Worm (Caenorhabditis elegans) whole organism, L4/young adult: ENCODE data around the gene Y46G5A.29.

ENCODE experiments used
- W03F9.2 ChIP-seq: fragments of 150-350 bp; optimal IDR thresholded peaks from 2 replicates; lab custom pipeline; 2014; ENCODE audit warnings: missing biosample characterization, missing genetic modification characterization
- dao-5 ChIP-seq: sonication (generic microtip); optimal IDR thresholded peaks from 2 replicates; lab custom pipeline; 2016; ENCODE audit warnings: missing genotype, missing genetic modification characterization, moderate library complexity, missing compliant biosample characterization
- him-1 ChIP-seq: sonication (generic microtip); optimal IDR thresholded peaks from 2 replicates; lab custom pipeline; 2016; ENCODE audit warnings: missing genotype, missing genetic modification reagents, missing genetic modification characterization, missing compliant biosample characterization

Y46G5A.29 gene

ce11 chrII:12855900-12856299 is at the start of gene Y46G5A.29:
TSS of gene Y46G5A.29 (plus strand) at chrII:12856200.
- TF ChIP-seq W03F9.2 (tag; lab: Kevin White, UChicago) (no peak), dao-5 (tag; lab: Kevin White, UChicago) (no peak), him-1 (no peak)

- TF ChIP-seq dao-5 (tag; lab: Kevin White, UChicago): no peak
- TF ChIP-seq him-1: no peak
- TF ChIP-seq W03F9.2 (tag; lab: Kevin White, UChicago): no peak
Measured at ce11 chrII:12806602-12807182, 49.3 kb upstream of the Y46G5A.29 start, which contains the start of gene spds-1. TSS of gene spds-1 (plus strand) at chrII:12806899.

ce11 chrII:12808746-12809145 is 47.3 kb upstream of the Y46G5A.29 start:
- no peak for TF ChIP-seq him-1
- no peak for TF ChIP-seq W03F9.2 (tag; lab: Kevin White, UChicago)
- TF ChIP-seq dao-5 (tag; lab: Kevin White, UChicago): no peak

- TF ChIP-seq W03F9.2 (tag; lab: Kevin White, UChicago) (no peak), him-1 (no peak), dao-5 (tag; lab: Kevin White, UChicago) (no peak)
Measured at ce11 chrII:12809725-12810124, 46.3 kb upstream of the Y46G5A.29 start.

ce11 chrII:12810709-12811108 is 45.3 kb upstream of the Y46G5A.29 start, which contains the start of gene Y46G5A.20:
TSS of gene Y46G5A.20 (plus strand) at chrII:12811009.
- TF ChIP-seq dao-5 (tag; lab: Kevin White, UChicago) (no peak), him-1 (no peak), W03F9.2 (tag; lab: Kevin White, UChicago) (no peak)

- TF ChIP-seq dao-5 (tag; lab: Kevin White, UChicago) (no peak), W03F9.2 (tag; lab: Kevin White, UChicago) (no peak), him-1 (no peak)
Measured at ce11 chrII:12813253-12813652, 42.7 kb upstream of the Y46G5A.29 start.

- no peak for TF ChIP-seq W03F9.2 (tag; lab: Kevin White, UChicago)
- no peak for TF ChIP-seq him-1
- TF ChIP-seq dao-5 (tag; lab: Kevin White, UChicago): no peak
Measured at ce11 chrII:12816412-12817146, 39.4 kb upstream of the Y46G5A.29 start, which contains the start of gene acl-7. TSS of gene acl-7 (minus strand) at chrII:12816462.

ce11 chrII:12818488-12818887 is 37.5 kb upstream of the Y46G5A.29 start, which contains the start of gene Y46G5A.22:
TSS of gene Y46G5A.22 (minus strand) at chrII:12818588.
- TF ChIP-seq W03F9.2 (tag; lab: Kevin White, UChicago): no peak
- TF ChIP-seq dao-5 (tag; lab: Kevin White, UChicago): no peak
- no peak for TF ChIP-seq him-1

ce11 chrII:12819979-12820378 is 36.0 kb upstream of the Y46G5A.29 start:
- TF ChIP-seq dao-5 (tag; lab: Kevin White, UChicago): no peak
- TF ChIP-seq W03F9.2 (tag; lab: Kevin White, UChicago): no peak
- no peak for TF ChIP-seq him-1

ce11 chrII:12823437-12823836 is 32.6 kb upstream of the Y46G5A.29 start, which contains the start of gene Y46G5A.36:
TSS of gene Y46G5A.36 (plus strand) at chrII:12823679.
- TF ChIP-seq him-1: no peak
- TF ChIP-seq W03F9.2 (tag; lab: Kevin White, UChicago): no peak
- no peak for TF ChIP-seq dao-5 (tag; lab: Kevin White, UChicago)

- TF ChIP-seq him-1 (no peak), dao-5 (tag; lab: Kevin White, UChicago) (no peak), W03F9.2 (tag; lab: Kevin White, UChicago) (no peak)
Measured at ce11 chrII:12824463-12824862, 31.5 kb upstream of the Y46G5A.29 start.

- no peak for TF ChIP-seq him-1
- no peak for TF ChIP-seq W03F9.2 (tag; lab: Kevin White, UChicago)
- TF ChIP-seq dao-5 (tag; lab: Kevin White, UChicago): no peak
Measured at ce11 chrII:12826752-12827151, 29.2 kb upstream of the Y46G5A.29 start, which contains the start of gene Y46G5A.38. TSS of gene Y46G5A.38 (plus strand) at chrII:12827052.

ce11 chrII:12828863-12829262 is 27.1 kb upstream of the Y46G5A.29 start, which contains the start of gene Y46G5A.23:
TSS of gene Y46G5A.23 (minus strand) at chrII:12828963.
- TF ChIP-seq W03F9.2 (tag; lab: Kevin White, UChicago): no peak
- no peak for TF ChIP-seq him-1
- TF ChIP-seq dao-5 (tag; lab: Kevin White, UChicago): no peak

ce11 chrII:12830347-12830746 is 25.7 kb upstream of the Y46G5A.29 start, which contains the start of gene bcmo-1:
TSS of gene bcmo-1 (plus strand) at chrII:12830676.
- no peak for TF ChIP-seq him-1
- no peak for TF ChIP-seq W03F9.2 (tag; lab: Kevin White, UChicago)
- no peak for TF ChIP-seq dao-5 (tag; lab: Kevin White, UChicago)
